Worm (Caenorhabditis elegans) whole organism, dauer: ENCODE results near the gene idpb-5.

Source experiments
- unc-62 ChIP-seq: sonication (generic microtip); optimal IDR thresholded peaks from 2 replicates; lab custom pipeline; 2017; ENCODE audit warnings: missing biosample characterization, missing genetic modification reagents, missing genetic modification characterization

idpb-5 gene

DNA sequence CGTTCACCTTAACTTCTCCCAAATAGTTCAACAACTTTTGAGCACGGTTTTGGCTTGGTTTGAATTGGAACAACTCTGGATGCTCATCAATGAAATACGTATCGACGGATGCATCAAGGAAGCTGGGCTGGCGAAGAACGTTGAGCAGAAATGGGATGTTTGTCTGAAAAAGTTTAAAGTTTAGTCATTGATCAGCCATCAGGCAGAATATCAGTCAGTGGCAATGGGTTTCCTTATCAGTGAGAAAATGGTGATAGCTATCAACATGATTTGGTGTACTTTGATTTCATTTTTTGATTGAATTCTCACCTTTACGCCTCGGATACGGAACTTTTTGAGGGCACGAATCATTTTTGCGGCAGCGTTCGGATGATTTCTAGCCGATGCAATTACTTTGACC is 18.8 kb upstream of the idpb-5 start:
- TF ChIP-seq unc-62 = no peak

DNA sequence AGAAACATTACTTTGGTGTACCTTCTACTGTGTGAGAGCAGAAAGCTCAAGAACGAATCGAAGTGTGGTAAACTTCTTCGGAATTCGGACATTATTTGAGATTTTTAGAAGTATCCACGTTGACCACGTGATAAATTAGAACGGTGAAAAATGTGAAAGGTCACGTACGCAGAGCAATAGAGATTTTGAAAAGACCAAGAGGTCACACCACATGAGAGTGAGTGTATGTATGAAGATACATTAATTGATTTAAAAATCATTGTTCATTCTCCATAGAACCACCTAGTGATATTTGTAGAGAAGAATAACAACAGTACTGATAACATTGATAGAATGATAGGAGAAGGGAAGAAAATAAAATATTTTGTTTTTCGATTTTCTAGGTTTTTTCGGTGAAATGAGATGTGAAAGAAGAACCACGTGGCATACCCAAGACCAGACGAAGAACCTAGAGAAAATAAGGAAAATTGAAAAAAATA is 16.8 kb upstream of the idpb-5 start, which contains the start of gene pyc-1:
TSS of gene pyc-1 (minus strand) at position 69 of the 479 bp plus-strand sequence.
- TF ChIP-seq unc-62 = no peak

DNA sequence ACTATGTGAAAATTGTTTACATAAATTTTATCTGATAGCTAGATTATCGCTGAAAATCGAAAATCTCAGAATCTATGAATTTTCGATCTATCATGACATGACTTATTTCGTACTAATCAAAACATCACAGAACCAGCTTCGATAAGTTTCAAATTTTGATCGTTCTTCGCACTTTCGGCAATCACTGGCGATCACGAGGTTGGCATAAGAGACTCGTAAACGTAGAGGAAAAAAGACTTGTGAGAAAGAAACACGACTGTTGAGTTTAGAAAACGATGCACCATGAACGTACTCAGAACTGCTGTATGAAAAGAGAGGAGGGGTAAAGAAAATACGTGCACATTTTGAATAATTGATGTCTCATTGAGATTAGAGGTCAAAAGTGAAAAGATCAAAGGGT is 15.3 kb upstream of the idpb-5 start:
- TF ChIP-seq unc-62 = no peak

DNA sequence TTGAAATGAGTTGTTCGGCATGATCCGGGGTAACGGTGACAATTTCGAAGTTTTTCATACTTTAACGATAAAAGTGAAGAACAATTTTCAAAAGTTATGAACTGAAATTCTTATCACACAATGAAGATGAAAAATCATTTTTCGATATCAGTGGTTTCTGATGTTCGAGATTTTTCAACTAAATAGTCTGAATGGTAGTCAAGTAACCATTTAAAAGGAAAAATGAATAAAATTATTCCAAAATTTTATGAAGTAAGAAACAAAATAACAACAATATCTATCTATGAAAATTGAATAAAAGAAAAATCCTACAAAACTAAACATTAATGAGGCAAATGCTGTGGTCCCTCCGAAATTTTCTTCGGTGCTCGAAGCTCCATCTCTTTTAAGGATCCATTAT is 13.7 kb upstream of the idpb-5 start, which contains the start of gene D2023.4:
TSS of gene D2023.4 (minus strand) at position 101 of the 400 bp plus-strand sequence.
- no peak for TF ChIP-seq unc-62

DNA sequence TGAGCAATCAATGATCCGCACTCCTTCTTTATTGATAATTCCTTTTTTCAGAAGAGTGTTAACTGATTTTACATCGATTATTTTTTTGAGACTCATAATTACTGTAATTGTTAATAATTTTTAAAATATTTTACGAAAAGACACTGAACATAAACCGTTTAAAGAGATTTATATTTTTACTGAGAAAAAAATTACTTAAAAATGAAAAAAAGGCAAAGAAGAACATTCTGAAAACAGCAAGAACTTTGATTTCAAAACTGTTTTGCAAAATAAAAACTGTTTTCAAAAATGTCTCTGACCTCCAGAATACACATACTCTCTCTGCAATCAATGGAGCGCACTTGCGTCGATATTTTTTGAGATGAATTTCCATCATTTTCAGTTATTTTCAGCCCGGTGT is 12.4 kb upstream of the idpb-5 start, which contains the start of the genes mpst-1 and D2023.6:
TSS of gene mpst-1 (minus strand) at position 101 of the 400 bp plus-strand sequence.
TSS of gene D2023.6 (plus strand) at position 388 of the 400 bp plus-strand sequence.
- TF ChIP-seq unc-62 = no peak

DNA sequence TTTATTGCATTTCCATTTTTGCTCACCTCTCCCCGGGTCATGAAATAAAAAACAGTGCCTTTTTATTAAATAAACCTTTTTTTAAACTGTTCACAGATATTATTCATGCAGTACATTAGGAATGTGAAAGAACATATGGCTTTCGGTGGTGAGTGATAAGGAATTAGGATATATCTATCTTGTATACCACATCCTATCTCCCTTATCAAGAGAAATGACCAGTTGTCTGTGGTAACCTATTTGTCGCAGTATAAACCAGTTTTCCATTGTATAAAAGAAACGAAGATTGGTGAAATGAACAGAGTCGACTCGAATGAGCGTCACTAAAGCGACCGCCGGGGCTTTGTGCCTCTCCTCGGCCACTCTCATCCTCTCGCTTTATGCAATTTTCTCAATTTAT is 10.0 kb upstream of the idpb-5 start, which contains the start of gene col-158:
TSS of gene col-158 (plus strand) at position 301 of the 400 bp plus-strand sequence.
- TF ChIP-seq unc-62 = no peak

DNA sequence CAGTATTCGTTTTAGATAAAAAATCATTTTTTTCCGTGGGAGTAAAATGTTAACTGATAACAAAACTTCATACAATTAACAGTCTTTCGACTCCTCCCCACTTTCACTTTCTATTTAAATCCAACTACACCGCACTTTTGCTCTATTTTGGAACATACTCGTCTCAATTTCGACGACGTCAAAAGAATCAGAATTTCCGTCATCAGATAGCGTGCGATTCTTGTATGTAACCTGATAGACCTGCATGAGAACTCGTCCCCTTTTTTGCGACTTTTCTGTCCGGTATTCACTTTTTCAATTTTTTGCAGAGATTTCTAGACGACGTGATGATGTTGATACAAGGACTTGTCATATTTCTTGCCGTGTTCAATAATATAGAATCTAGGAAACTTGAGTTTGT is 6.0 kb upstream of the idpb-5 start, which contains the start of gene pho-8:
TSS of gene pho-8 (plus strand) at position 301 of the 400 bp plus-strand sequence.
- no peak for TF ChIP-seq unc-62

DNA sequence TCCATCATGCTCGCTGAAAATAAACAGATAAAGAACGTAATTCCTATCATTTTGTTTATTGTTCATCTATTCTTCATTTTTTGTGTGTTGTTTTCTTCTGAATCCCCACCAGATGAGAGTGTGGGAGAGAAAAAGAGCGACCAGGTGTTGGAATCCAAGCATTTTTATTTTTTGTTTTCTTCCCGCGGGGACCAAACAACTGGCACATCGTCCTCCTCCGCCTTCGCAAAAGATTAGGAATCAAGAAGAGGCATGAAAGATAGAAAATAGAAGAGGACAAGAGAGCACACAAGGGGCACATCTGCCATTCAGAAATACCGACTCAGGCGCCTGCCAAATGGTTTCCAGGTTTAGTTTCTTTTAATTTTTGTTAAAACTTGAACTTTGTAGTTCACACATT is 3.2 kb upstream of the idpb-5 start, which contains the start of gene R13H4.2:
TSS of gene R13H4.2 (plus strand) at position 319 of the 400 bp plus-strand sequence.
- no peak for TF ChIP-seq unc-62

DNA sequence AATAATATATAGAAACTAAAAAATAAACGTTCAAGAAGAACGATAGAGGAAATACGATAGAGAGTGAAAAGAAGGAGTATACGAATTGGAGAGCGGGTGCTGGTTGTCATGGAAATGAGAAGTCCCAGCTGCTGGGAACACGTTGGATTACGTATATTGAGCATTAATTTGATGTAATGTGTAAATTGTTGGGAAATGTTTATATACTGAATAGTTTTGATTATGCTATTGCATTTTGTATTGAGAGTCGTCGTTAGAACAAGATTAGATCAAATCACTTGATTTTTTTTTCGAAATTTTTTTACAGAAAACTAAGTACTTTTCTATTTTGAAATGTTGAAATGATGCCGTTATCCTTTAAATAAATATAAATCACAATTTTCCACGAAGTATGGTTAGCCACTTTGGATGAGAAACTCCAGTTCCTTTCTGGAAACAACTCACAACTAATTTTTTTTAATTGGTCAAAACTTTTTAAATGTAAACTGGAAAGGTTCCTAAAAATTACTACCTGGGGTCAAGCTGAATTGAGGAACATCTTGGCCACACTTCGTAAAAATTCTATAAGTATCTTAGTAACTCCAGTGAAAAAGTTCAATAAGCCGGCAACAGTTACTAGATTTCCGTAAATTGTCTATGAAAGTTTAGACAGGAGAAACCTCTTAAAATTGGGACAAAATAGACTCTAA is 4.5 kb downstream of the idpb-5 start, which contains the start of gene nphp-4:
TSS of gene nphp-4 (minus strand) at position 51 of the 689 bp plus-strand sequence.
- TF ChIP-seq unc-62 = no peak

DNA sequence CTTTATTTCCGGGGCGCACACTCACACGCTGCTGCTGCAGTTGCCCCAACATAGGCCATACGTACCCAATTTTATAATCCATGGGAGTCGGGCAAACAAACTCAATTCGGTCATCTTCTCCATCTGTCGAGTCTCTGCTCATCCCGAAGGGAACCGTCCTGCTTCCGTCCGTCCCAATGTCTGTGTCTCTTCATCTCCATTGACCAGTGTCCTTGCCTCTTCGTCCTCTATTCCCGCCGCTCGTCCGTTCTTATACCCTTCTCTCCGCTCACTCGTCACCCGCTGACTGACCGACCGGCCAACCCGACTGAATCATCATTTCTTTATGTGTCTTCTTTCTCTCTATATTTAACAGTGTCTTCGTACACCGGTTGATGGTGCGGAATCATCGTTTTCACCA is 5.5 kb downstream of the idpb-5 start:
- TF ChIP-seq unc-62 = no peak

DNA sequence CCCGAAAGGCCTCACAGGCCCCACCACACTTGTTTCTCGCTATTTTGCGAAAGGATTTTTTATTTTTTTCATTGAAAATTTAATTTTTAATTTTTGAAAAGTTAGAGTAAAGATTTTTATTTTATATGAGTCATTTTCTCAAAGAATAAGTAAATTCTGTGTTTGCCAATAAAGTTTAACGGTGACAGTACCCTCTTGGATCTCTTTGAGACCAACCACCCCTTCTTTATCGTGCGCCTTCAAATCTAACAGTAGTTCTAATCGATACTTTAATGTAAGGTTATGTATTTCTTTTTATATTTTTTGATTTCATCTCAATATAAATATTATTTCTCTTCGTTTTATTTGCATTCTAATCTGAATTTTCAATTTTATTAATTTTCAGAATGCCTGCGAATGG is 6.2 kb downstream of the idpb-5 start, which contains the start of gene hmp-1:
TSS of gene hmp-1 (plus strand) at position 380 of the 400 bp plus-strand sequence.
- TF ChIP-seq unc-62 = no peak

DNA sequence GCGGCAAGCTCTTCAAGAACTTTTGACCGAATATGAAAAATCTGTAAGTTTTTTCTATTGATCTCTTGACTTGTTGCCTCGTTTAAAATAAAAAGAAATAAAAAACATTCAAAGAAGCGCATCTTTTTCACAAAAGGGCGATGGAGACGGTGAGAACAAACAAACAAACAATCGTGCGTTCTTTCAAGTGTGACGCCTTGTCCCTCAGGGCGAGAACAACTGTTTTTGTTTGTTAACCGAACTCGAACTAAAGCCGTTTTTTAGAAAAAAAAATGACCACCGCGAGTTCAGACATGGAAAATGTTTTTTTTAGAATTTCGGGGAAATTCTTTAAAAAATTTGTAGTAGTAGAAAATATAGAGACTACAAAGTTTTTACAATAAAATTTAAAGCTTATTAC is 7.6 kb downstream of the idpb-5 start:
- TF ChIP-seq unc-62 = no peak

DNA sequence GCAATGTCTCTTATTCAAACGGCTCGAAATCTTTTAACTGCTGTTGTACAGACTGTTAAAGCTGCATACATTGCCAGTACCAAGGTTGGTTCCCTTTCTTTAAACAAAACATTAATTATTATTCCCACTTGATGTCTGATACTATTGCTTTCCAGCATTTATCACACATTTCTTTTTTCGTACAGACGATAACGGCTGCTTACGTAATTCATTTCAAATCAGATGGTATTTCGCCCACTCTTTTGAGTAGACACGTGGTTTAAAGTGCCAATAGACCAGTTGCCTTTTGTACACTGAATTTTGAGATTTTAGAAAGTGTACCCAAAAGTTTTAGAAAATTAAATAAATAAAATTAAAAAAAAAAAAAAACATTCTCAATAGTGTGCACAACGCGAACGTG is 10.1 kb downstream of the idpb-5 start:
- no peak for TF ChIP-seq unc-62

DNA sequence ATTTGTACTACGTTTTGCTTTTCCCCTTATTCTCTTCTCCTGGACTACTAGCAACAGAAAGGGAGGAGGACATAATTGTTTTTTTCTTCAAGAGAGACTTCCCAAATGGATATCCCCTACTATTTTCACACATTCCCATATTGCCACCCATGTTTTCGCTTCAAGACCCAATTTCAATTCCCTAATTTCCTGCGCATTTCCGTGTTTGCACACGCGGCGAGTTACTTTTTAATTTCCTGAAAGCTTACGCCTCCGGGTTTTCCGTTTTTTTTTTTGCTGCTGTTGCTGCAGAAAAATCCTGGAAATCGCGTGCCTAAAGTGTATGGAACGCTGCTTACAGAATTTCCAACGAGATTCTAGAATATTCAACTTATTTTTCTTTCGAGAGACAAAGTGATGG is 13.0 kb downstream of the idpb-5 start:
- TF ChIP-seq unc-62 = no peak

DNA sequence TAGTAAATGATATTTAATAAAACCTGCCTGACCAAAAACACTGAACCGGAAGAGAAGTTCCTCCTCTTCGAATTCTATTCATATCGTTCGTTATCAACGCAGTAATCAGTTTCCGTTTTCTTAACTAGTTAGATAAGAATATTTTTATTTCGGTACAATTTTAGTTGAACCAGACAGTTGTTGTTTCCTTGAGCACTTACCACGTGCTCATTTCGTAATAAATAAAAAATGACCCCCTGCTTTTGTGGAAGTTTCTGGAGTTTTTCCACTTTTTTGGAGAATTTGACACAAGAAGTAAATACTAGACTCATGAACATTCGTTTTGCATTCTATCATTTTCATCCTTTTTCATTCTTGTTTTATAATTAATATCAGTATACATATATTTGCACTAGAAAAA is 14.4 kb downstream of the idpb-5 start:
- no peak for TF ChIP-seq unc-62

DNA sequence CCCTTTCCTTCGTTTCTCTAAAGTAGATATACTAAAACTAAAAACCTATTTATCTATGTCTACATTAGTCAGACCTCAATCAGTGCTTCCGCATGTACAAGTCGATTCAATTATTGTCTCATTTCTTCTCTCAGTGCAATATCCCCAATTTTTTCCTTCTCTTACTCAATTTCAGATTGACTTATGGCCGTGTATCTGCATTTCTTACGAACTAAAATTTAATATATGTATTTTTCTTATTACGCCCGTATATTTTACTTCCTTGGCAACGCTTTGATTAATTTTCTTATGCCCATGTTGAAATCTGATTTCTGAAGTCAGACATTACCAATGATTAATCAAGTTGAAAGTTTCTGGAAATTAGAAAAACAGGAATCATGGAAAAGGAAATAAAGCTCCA is 15.6 kb downstream of the idpb-5 start:
- no peak for TF ChIP-seq unc-62

DNA sequence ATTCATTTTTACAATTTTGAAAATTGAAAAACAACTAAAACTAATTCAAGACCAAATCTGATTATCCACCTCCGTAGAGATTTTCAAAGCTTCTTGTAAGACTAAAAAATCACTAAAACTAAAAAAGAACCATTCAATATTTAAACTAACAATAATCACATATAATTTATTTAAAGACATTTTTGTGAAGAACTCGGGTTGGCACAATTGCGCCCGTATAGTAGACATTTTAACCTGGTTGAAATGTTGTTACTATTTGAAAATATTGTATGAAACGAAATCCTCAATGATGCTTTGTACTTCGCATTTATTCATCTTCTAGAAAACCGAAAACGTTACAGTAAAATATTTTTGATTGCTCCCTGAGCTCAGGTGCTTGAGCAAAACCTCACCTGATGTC is 16.7 kb downstream of the idpb-5 start:
- TF ChIP-seq unc-62 = no peak

DNA sequence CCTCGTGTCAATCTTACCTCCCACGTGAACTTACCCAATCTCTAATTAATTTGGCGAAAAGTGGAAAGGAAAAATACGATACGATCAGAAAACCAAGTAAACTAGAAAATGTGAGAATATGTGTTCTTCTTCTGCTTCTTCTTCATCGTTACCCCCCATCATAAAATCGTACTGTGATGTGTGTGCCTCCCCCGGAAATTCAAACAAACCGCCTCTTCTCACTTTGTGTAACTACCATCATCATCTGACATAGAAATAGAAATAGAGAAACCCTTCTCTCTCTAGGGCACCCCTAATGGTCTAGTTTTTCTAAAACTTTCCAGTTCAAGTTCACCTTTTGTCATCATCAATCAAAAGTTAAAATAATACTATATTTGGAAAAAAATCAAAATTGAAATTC is 18.4 kb downstream of the idpb-5 start:
- no peak for TF ChIP-seq unc-62
